Fruit fly (Drosophila melanogaster) whole organism: ENCODE data around the gene Sce.

Experiments
- psq ChIP-seq: fragments of >200 bp; optimal IDR thresholded peaks from 2 replicates; lab custom pipeline; 2017
- usp ChIP-seq: fragments of >200 bp; optimal IDR thresholded peaks from 2 replicates; lab custom pipeline; 2017; ENCODE audit warnings: missing biosample characterization, missing genetic modification characterization, mixed read lengths

DNA sequence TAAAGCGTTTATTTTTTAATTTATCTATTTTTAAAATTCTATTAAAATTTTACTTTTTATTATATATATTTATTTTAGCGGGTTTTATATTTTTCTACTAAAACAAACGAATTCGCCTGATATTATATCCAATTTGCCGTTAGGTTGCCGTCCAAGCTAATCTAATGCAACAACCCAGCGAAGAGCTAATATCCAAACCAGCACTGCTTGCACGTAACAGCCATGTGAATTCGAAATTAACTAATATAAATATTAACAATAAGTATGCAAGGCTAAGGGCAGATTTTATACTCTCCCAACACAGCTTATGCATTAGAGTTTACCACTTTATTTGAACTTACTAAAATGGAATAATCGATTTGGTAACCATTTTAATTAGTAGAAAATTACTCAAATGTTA, 30.1 kb downstream of the Sce start:
- TF ChIP-seq usp (GFP tag; lab: Kevin White, UChicago), result no peak
- no peak for TF ChIP-seq psq (lab: Kevin White, UChicago)
